Worm (Caenorhabditis elegans) whole organism, late embryonic: ENCODE measurements around the gene ugtp-1.

Experiments used
- K02D7.2 ChIP-seq: sonication (generic microtip); optimal IDR thresholded peaks from 2 replicates; lab custom pipeline; 2017; ENCODE audit warnings: mild to moderate bottlenecking, missing genetic modification characterization, missing compliant biosample characterization
- ama-1 ChIP-seq: fragments of 150-350 bp; optimal IDR thresholded peaks from 2 replicates; lab custom pipeline; 2014
- ceh-31 ChIP-seq: sonication (generic microtip); optimal IDR thresholded peaks from 2 replicates; lab custom pipeline; 2016; ENCODE audit warnings: missing genetic modification characterization, missing compliant biosample characterization
- elt-2 ChIP-seq: sonication (generic microtip); optimal IDR thresholded peaks from 2 replicates; lab custom pipeline; 2016; ENCODE audit warnings: missing genetic modification reagents, missing genetic modification characterization, missing compliant biosample characterization
- eyg-1 ChIP-seq: sonication (generic microtip); optimal IDR thresholded peaks from 2 replicates; lab custom pipeline; 2016; ENCODE audit warnings: missing genotype, missing genetic modification characterization, missing compliant biosample characterization
- fkh-10 ChIP-seq: fragments of 150-350 bp; optimal IDR thresholded peaks from 2 replicates; lab custom pipeline; 2014; ENCODE audit warnings: missing biosample characterization, missing genetic modification reagents, missing genetic modification characterization
- tbx-7 ChIP-seq: sonication (generic microtip); optimal IDR thresholded peaks from 2 replicates; lab custom pipeline; 2016; ENCODE audit warnings: missing genotype, missing genetic modification characterization, missing compliant biosample characterization

ce11 chrIII:8773375-8773774 is 22.9 kb upstream of the ugtp-1 start:
- TF ChIP-seq ceh-31 (tag; lab: Kevin White, UChicago) (no peak), ama-1 (lab: Kevin White, UChicago) (no peak), eyg-1 (tag; lab: Kevin White, UChicago) (no peak), tbx-7 (tag; lab: Kevin White, UChicago) (no peak), K02D7.2 (no peak), elt-2 (tag; lab: Kevin White, UChicago) (no peak), fkh-10 (GFP tag; lab: Kevin White, UChicago) (no peak)
